Worm (Caenorhabditis elegans): ENCODE measurements around the gene dld-1.
A peak's percentile ranks its signal among the peaks of the same experiment; 100 is the strongest.

The dld-1 gene

DNA sequence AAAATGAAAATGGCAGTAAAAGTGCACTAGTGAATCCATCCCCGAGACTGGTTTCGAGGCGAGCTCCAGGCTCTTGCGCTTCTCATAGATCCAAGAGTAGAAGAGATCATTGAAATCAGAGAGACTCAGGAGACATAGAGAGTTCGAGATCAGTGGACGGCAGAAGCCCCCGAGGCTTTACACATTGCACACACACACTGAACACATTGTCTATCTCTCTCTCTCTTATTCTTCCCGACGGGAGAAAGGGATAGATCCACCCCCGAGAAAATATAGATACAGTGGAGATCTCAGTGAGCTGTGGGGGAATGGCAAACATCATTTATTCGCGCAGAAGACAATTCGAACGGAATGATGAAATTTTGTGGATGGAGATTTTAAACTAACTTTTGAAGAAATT lies 42.7 kb downstream of the dld-1 start:
- no peak for TF ChIP-seq nhr-179 (tag; optimal IDR thresholded peaks at IDR 0.05)

DNA sequence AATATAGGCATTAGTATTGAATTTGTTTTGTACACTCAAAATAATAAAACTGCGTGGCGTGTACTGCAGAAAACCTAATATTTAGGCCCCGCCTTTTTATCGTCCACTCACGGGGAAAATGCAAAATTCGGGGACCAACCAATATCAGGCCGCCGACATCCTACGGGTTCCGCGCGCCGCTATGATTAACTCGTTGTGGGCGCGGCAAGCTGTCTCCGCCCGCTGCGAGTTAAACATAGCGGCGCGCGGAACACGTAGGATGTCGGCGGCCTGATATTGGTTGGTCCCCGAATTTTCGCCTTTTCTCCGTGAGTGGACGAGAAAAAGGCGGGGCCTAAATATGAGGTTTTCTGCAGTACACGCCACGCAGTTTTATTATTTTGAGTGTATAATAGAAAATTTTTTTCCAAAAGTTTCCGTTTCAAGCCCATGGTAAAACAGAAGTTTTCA lies 46.1 kb downstream of the dld-1 start:
- TF ChIP-seq snpc-4 (GFP tag; optimal IDR thresholded peaks at IDR 0.05) (peak; percentile 25), snpc-4 (tag; optimal IDR thresholded peaks at IDR 0.05) (peak in 3 of 4 experiments; percentile 59 to 96 (median 65)), attf-6 (GFP tag; IDR thresholded peaks at IDR 0.05) (peak; percentile 84), snpc-1.1 (tag; optimal IDR thresholded peaks at IDR 0.05; ENCODE audit: insufficient read depth) (peak; percentile 13)

DNA sequence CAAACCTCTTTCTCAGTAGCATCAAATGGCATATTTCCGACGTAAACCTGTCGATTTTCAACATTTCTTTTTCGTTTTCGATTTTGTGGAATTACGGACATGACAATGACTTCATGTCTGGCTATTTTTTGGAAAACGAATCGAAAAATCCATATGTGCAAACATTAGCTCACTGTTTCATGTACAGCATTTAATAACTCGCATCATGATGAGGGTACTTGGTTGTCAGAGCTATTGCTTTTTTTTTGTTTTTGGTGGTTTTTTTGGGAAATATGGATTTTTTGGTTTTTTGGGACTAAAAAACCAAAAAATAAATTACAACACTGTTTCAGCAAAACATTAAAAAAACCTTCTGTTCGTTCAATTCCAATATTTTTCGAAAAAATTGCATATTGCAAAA lies 48.1 kb downstream of the dld-1 start, which contains the start of gene Y57G11A.5:
Gene Y57G11A.5 (minus strand): TSS at position 101 of the 400 bp plus-strand sequence.
- TF ChIP-seq hlh-26 (GFP tag; conservative IDR thresholded peaks at IDR 0.05) (no peak), tbx-9 (tag; optimal IDR thresholded peaks at IDR 0.05; ENCODE audit: borderline replicate concordance) (no peak), lin-35 (GFP tag; optimal IDR thresholded peaks at IDR 0.05) (no peak), ets-4 (GFP tag; optimal IDR thresholded peaks at IDR 0.05) (no peak), nfya-1 (tag; optimal IDR thresholded peaks at IDR 0.05; ENCODE audit: borderline replicate concordance, insufficient read depth) (no peak), attf-5 (GFP tag; optimal IDR thresholded peaks at IDR 0.05) (no peak), Y53G8AR.9 (GFP tag; conservative IDR thresholded peaks at IDR 0.05) (no peak)

DNA sequence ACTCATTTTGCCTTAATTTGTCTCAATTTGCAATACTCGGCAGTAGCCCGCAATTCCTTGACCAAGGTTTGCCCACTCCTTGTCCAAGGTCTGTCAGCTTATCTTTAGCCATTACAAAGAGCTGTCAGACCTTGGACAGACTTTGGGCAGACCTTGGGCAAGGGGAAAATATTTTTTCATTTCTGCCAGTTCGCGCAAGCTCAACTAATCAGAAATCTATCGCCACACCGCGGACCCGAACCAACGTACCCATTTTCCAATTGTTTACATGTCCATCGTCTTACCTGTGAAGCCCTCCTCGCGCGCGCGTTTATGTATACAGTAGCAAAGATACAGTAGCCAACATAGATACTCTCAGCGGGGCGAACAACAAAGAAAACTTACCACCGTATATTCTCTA lies 50.8 kb downstream of the dld-1 start:
- TF ChIP-seq attf-6 (GFP tag; IDR thresholded peaks at IDR 0.05) (0 out of 2 replicates have a peak, but pooled peaks have one; percentile 12), rpc-1 (optimal IDR thresholded peaks at IDR 0.05) (no peak), rpc-1 (tag; optimal IDR thresholded peaks at IDR 0.05) (peak; percentile 37), F22D6.2 (tag; optimal IDR thresholded peaks at IDR 0.05) (no peak), snpc-4 (GFP tag; optimal IDR thresholded peaks at IDR 0.05) (no peak), snpc-4 (tag; optimal IDR thresholded peaks at IDR 0.05) (peak in 1 of 4 experiments; percentile 74), cebp-2 (GFP tag; IDR thresholded peaks at IDR 0.05) (0 out of 2 replicates have a peak, but pooled peaks have one; percentile 49)
